Worm (Caenorhabditis elegans): ENCODE measurements around the gene cnk-1.
"Not testable (repeated sequence)": the region's sequence is repeated elsewhere in the genome, so short reads cannot be mapped to it uniquely, and the experiment has no call there.

The cnk-1 gene

DNA sequence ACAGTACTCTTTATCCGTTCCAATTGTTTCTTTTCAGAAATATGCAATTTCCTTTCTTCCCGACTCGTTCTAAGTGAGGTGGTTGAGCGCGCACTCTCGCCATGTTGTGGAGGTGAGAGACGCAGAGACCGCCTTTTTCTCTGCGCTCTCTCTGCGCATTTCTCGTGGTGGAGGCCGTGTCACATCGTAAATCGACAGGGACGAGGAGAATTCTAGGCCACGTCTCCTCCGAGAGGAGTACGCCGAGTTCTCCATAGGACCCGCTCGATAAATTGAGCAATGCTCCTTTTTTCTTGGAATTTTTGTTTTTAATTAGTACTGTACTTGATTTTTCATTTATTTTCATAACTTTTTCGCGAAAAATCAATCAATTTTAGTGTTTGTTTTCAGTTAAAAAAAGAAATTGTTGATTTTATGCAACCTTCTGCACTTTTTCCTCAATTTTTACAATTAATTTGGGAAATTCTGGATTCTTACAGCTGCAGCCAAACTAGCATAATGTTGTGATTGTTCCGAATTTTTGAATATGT lies at the start of gene cnk-1:
Gene cnk-1 (plus strand): TSS at position 480 of the 530 bp plus-strand sequence.
- TF ChIP-seq unc-62 (GFP tag; optimal IDR thresholded peaks at IDR 0.05) = no peak

DNA sequence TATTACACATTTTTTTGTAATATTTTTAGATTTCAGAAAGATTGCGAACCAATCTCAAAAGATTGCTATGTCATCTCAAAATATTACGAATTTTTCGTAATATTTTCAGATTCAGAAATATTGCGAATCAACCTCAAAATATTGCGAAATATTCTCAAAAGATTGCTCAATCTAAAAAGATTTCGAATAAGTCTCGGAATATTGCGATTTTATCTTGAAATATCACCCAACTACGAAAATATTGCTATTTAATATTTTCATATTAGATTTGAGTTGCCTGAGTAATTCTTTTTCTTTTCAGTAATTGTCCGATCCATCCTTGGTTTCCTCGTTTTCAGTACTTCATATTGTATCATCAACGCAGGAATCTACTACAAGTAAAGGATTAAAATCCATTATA lies 49.2 kb upstream of the cnk-1 start, which contains the start of gene Y70G10A.4:
Gene Y70G10A.4 (plus strand): TSS at position 301 of the 400 bp plus-strand sequence.
- not testable (repeated sequence) for TF ChIP-seq unc-62 (GFP tag; optimal IDR thresholded peaks at IDR 0.05)

ce11 chrIII:10231641-10232040 lies 39.4 kb upstream of the cnk-1 start:
- TF ChIP-seq unc-62 (GFP tag; optimal IDR thresholded peaks at IDR 0.05) = no peak

ce11 chrIII:10233979-10234378 lies 37.1 kb upstream of the cnk-1 start, which contains the start of gene paml-1:
paml-1 (minus strand) TSS chrIII:10234079.
- TF ChIP-seq unc-62 (GFP tag; optimal IDR thresholded peaks at IDR 0.05) = no peak

DNA sequence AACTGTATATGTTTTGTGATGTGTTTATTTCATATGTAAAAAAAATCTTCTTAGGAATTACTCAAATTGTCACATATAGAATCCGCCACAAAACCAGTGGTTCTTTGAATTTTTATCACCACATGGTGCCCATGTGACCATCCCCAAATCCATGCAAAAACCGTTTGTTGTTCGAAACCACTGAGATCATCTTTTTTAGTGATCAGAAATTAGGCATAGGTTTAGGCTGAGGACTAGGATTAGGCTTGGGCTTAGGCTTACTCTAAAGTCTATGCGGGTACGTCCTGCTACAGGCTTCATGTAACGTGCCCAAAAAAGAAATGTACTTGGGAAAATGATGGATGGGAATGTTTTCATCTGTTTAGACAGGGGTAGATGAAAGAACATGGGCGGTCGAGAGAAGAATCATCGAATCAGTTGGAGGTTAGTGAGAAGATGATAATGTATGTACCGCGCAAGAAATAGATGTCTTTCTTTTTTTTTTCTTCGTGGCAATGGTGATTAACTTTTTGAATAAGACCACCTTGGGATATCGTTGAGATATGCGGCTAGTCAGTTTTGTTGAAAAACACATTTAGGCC lies 34.7 kb upstream of the cnk-1 start:
- TF ChIP-seq unc-62 (GFP tag; optimal IDR thresholded peaks at IDR 0.05) = no peak

- no peak for TF ChIP-seq unc-62 (GFP tag; optimal IDR thresholded peaks at IDR 0.05)
Measured at ce11 chrIII:10238448-10239154, 32.5 kb upstream of the cnk-1 start, which contains the start of gene Y70G10A.3. Y70G10A.3 (plus strand) TSS chrIII:10239104.

DNA sequence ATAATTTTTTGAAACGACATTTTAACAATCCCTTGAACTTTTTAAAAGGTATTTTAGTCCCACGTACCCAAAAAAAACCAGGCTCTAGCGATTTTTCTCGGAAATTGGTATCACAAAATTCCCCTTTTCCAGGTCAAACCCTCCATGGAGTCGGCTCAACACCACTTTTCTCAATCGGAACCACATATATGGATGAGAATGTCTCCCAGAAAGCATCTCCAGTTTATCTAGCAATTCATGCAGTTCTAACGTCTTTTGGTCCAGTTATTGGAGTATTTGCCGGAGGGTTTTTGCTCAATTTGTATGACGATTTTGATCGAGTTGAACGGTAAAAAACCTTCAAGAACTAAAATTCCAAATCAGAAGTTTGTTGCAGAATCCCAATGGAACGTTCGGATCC lies 31.0 kb upstream of the cnk-1 start:
- TF ChIP-seq unc-62 (GFP tag; optimal IDR thresholded peaks at IDR 0.05) = no peak

- no peak for TF ChIP-seq unc-62 (GFP tag; optimal IDR thresholded peaks at IDR 0.05)
Measured at ce11 chrIII:10241332-10241829, 29.7 kb upstream of the cnk-1 start.

DNA sequence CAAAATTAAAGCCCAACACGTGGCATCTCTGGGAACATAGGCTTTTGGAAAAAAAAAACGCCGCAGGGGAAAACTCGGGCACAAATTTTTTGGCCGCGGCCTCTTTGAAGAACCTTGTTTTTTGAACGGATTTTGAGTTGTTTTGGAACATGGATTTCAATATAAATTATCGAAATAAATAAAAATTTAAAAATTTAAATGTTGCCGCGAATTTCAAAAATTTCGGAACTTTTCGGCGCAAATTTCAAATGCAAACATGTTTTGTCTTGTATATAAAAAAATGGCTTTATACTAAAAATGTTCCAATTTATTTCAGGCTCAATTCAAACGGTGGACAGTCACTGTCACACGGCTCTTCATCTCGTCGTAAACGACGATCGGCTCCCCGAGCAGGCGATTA lies 27.0 kb upstream of the cnk-1 start:
- TF ChIP-seq unc-62 (GFP tag; optimal IDR thresholded peaks at IDR 0.05) = no peak

DNA sequence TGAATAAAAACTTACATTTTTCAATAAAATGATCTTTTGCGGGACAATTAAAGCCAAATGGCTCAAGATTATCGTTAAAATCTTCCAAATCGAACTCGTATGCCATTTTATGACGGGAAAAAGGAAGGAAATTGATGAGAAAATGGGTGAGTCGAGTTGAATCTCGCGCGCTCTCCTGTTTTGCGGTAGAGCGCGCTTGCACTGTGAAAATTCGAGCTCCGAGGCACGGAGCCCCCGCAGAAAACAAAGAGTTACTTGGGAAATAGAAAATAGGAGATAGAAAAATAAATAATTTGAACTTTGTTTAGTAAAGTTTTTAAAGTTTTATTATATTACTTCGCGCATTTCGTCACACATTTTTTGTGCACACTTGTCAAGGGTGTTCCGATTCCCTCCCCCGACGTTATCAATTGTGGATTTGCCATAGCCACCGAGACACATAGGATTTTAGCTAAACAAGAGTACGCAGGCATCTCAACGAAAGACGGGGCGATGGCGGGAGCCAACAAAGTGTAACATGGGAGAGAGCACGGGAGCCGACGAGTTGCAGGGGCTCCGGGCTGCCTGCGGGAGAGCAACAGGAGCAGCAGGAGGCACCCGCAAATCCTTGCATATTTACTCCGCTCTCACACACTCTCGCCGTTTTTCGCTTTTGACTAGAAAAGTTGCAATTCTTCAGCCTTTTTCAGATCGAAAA lies 22.5 kb upstream of the cnk-1 start, which contains the start of the genes div-1 and cor-1:
Gene div-1 (minus strand): TSS at position 119 of the 697 bp plus-strand sequence.
Gene cor-1 (plus strand): TSS at position 671 of the 697 bp plus-strand sequence.
- no peak for TF ChIP-seq unc-62 (GFP tag; optimal IDR thresholded peaks at IDR 0.05)

DNA sequence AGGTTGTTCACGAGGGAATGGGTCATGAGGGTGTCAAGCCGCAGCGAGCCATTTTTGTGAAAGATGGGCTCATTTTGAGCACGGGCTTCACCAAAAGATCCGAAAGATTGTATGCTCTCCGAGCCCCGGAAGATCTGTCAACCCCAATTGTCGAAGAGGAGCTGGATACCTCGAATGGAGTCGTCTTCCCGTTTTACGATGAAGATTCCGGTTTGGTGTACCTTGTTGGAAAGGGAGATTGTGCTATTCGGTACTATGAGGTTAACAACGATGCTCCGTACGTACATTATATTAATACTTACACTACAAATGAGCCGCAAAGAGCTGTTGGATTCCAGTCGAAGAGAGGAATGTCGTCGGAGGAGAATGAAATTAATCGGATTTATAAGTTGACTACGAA lies 19.9 kb upstream of the cnk-1 start:
- no peak for TF ChIP-seq unc-62 (GFP tag; optimal IDR thresholded peaks at IDR 0.05)

ce11 chrIII:10253334-10253733 lies 17.7 kb upstream of the cnk-1 start:
- TF ChIP-seq unc-62 (GFP tag; optimal IDR thresholded peaks at IDR 0.05) = no peak

DNA sequence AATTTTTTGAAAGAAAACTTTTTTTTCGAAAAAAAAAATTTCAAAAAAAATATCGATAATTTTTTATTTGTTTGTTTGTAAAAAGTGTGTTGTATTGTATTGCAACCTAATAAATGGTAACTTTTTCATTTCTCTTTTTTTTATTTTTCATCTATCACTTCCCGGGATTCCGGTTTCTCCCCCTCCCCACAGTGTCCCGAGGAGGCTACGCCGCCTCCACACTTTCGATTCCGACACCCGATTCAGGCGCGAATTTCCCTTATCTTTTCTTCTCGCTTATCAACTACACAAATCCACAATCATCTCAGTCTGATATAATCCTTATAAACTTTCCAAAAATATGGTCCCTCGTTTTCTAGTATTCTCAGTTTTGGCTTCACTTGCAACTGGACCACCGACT lies 16.5 kb upstream of the cnk-1 start, which contains the start of gene R01H10.4:
Gene R01H10.4 (plus strand): TSS at position 236 of the 400 bp plus-strand sequence.
- TF ChIP-seq unc-62 (GFP tag; optimal IDR thresholded peaks at IDR 0.05) = no peak

DNA sequence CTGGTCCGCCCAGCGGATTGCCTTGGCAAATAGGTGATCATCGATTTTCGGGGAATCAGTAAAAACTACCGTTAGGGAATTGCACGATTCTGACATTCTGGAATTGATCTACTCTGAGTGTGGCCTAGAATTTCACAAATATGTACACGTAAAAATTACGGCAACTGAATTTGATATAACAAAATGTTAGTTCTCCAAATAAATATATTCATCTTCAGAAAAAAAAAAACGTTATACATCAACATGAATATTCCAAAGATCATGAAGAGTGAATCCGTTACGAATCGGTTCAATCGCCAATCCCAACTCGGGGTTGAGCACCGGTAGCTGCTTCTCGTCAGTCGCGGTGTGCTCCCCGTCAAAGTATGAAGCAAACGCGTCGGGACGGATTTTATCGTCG lies 12.4 kb upstream of the cnk-1 start, which contains the start of gene rip-1:
Gene rip-1 (minus strand): TSS at position 101 of the 400 bp plus-strand sequence.
- TF ChIP-seq unc-62 (GFP tag; optimal IDR thresholded peaks at IDR 0.05) = no peak

DNA sequence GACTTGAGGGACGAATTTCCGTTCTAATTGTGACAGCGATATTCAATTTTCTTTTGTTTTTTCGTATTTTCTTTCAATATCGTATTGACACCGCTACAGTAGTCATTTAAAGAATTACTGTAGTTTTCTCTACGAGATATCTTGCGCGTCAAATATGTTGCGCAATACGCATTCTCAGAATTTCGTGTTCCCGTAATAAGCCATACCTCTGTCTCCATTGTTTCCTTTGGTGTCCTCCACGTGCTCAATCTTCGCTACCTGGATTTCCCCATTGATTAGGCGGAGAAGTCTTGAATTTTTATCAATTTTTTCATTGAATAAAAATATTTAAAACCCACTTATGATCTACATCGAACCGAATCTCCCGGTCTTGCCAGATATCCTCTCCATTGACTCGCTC lies 9.8 kb upstream of the cnk-1 start:
- TF ChIP-seq unc-62 (GFP tag; optimal IDR thresholded peaks at IDR 0.05) = no peak

- no peak for TF ChIP-seq unc-62 (GFP tag; optimal IDR thresholded peaks at IDR 0.05)
Measured at ce11 chrIII:10261682-10262081, 9.4 kb upstream of the cnk-1 start, which contains the start of gene bbs-5. bbs-5 (minus strand) TSS chrIII:10261782.
